Worm (Caenorhabditis elegans) whole organism, L4 larva: ENCODE measurements around the gene Y49E10.29.
A peak's percentile ranks its signal among the peaks of the same experiment; 100 is the strongest.

Experiments
- F10B5.3 ChIP-seq: sonication (generic microtip); optimal IDR thresholded peaks from 2 replicates; lab custom pipeline; 2016; ENCODE audit warnings: mild to moderate bottlenecking, missing genetic modification characterization, missing compliant biosample characterization
- F44E2.7 ChIP-seq: fragments of 200-800 bp; sonication (Bioruptor generic); IDR thresholded peaks from 2 replicates; pipeline ENCODE4 v2.1.2; 2022; ENCODE audit warnings: missing genetic modification characterization, missing compliant biosample characterization
- T20F7.1 ChIP-seq: fragments of 200-800 bp; sonication (Bioruptor generic); optimal IDR thresholded peaks from 2 replicates; lab custom pipeline; 2018; ENCODE audit warnings: mild to moderate bottlenecking, missing genetic modification characterization, missing compliant biosample characterization
- Y105C5A.15 ChIP-seq: fragments of 200-800 bp; sonication (Bioruptor generic); IDR thresholded peaks from 2 replicates; pipeline ENCODE4 v1.3.6; 2022; ENCODE audit warnings: missing genetic modification characterization, missing compliant biosample characterization
- Y48G9A.11 ChIP-seq: fragments of 200-800 bp; sonication (Bioruptor generic); IDR thresholded peaks from 2 replicates; pipeline ENCODE4 v1.3.6; 2022; ENCODE audit warnings: missing genetic modification reagents, missing genetic modification characterization, missing compliant biosample characterization
- aha-1 ChIP-seq: fragments of 150-350 bp; peaks from one replicate; lab custom pipeline; 2014; ENCODE audit warnings: missing biosample characterization, missing genetic modification characterization
- ceh-20 ChIP-seq: fragments of 200-800 bp; sonication (Bioruptor generic); IDR thresholded peaks from 2 replicates; pipeline ENCODE4 v1.3.6; 2022; ENCODE audit warnings: missing genetic modification reagents, missing genetic modification characterization, missing compliant biosample characterization
- ceh-82 ChIP-seq: sonication (generic microtip); optimal IDR thresholded peaks from 2 replicates; lab custom pipeline; 2017; ENCODE audit warnings: missing biosample characterization, missing genetic modification characterization
- cey-2 ChIP-seq: sonication (generic microtip); optimal IDR thresholded peaks from 3 replicates; lab custom pipeline; 2017; ENCODE audit warnings: missing genetic modification characterization, mild to moderate bottlenecking, missing compliant biosample characterization, antibody characterized with exemption, borderline replicate concordance; ENCODE audit not compliant: insufficient read depth
- daf-16 ChIP-seq, 3 experiments: sonication (generic microtip); optimal IDR thresholded peaks; 2 replicates each; lab custom pipeline; 2016 to 2017; ENCODE audit warnings: missing genetic modification characterization in 3 of 3, missing genetic modification reagents in 3 of 3, mild to moderate bottlenecking in 2 of 3, missing compliant biosample characterization in 2 of 3, missing biosample characterization in 1 of 3, moderate library complexity in 1 of 3
- daf-19 ChIP-seq: fragments of 200-800 bp; sonication (Bioruptor generic); conservative IDR thresholded peaks from 2 replicates; pipeline ENCODE4 v1.3.6; 2022; ENCODE audit warnings: missing genetic modification characterization, missing compliant biosample characterization
- dmd-9 ChIP-seq: fragments of 200-800 bp; sonication (Bioruptor generic); IDR thresholded peaks from 2 replicates; pipeline ENCODE4 v1.3.6; 2022; ENCODE audit warnings: missing genetic modification reagents, missing genetic modification characterization, missing compliant biosample characterization
- dve-1 ChIP-seq: sonication (generic microtip); optimal IDR thresholded peaks from 2 replicates; lab custom pipeline; 2017; ENCODE audit warnings: antibody characterized with exemption, mild to moderate bottlenecking, missing genetic modification characterization, missing compliant biosample characterization; ENCODE audit not compliant: insufficient read depth
- egl-27 ChIP-seq: sonication (generic microtip); optimal IDR thresholded peaks from 3 replicates; lab custom pipeline; 2017; ENCODE audit warnings: missing biosample characterization, missing genetic modification reagents, missing genetic modification characterization
- fos-1 ChIP-seq: fragments of 150-350 bp; optimal IDR thresholded peaks from 2 replicates; lab custom pipeline; 2014; ENCODE audit warnings: missing biosample characterization, missing genetic modification characterization
- gei-8 ChIP-seq: fragments of 200-800 bp; sonication (Bioruptor generic); optimal IDR thresholded peaks from 2 replicates; lab custom pipeline; 2018; ENCODE audit warnings: mild to moderate bottlenecking, missing genetic modification characterization, missing compliant biosample characterization
- hif-1 ChIP-seq, 2 experiments: sonication (generic microtip); optimal IDR thresholded peaks; 2 replicates each; lab custom pipeline; 2016 to 2017; ENCODE audit warnings: missing compliant biosample characterization in 2 of 2, missing genetic modification characterization in 2 of 2, missing genetic modification reagents in 2 of 2, missing genotype in 2 of 2, mild to moderate bottlenecking in 1 of 2
- hlh-11 ChIP-seq: fragments of 200-800 bp; sonication (Bioruptor generic); optimal IDR thresholded peaks from 2 replicates; lab custom pipeline; 2018; ENCODE audit warnings: mild to moderate bottlenecking, missing genetic modification characterization, missing compliant biosample characterization
- hlh-30 ChIP-seq: sonication (generic microtip); optimal IDR thresholded peaks from 2 replicates; lab custom pipeline; 2017; ENCODE audit warnings: antibody characterized with exemption, mild to moderate bottlenecking, missing genetic modification characterization, missing compliant biosample characterization; ENCODE audit not compliant: insufficient read depth
- jun-1 ChIP-seq: fragments of 150-350 bp; optimal IDR thresholded peaks from 2 replicates; lab custom pipeline; 2014; ENCODE audit warnings: missing biosample characterization, missing genetic modification reagents, missing genetic modification characterization
- lin-1 ChIP-seq: fragments of 200-800 bp; sonication (Bioruptor generic); IDR thresholded peaks from 2 replicates; pipeline ENCODE4 v1.3.6; 2022; ENCODE audit warnings: missing genetic modification reagents, missing genetic modification characterization, missing compliant biosample characterization
- lin-13 ChIP-seq: fragments of 150-350 bp; optimal IDR thresholded peaks from 2 replicates; lab custom pipeline; 2014; ENCODE audit warnings: missing biosample characterization, missing genetic modification reagents, missing genetic modification characterization
- lin-29 ChIP-seq: fragments of 200-800 bp; sonication (Bioruptor generic); IDR thresholded peaks from 2 replicates; pipeline ENCODE4 v1.3.6; 2022; ENCODE audit warnings: missing genetic modification reagents, missing genetic modification characterization, missing compliant biosample characterization
- lin-38 ChIP-seq: fragments of 200-800 bp; sonication (Bioruptor generic); IDR thresholded peaks from 2 replicates; pipeline ENCODE4 v1.3.6; 2022; ENCODE audit warnings: missing genetic modification reagents, missing genetic modification characterization, missing compliant biosample characterization
- lsy-2 ChIP-seq, 2 experiments: fragments of 150-350 bp in 1 of 2; sonication (generic microtip) in 1 of 2; optimal IDR thresholded peaks; 2 replicates each; lab custom pipeline; 2014 to 2017; ENCODE audit warnings: missing biosample characterization in 2 of 2, missing genetic modification characterization in 2 of 2
- madf-9 ChIP-seq: fragments of 200-800 bp; sonication (Bioruptor generic); conservative IDR thresholded peaks from 2 replicates; pipeline ENCODE4 v1.3.6; 2022; ENCODE audit warnings: missing genetic modification reagents, missing genetic modification characterization, missing compliant biosample characterization
- mep-1 ChIP-seq: fragments of 150-350 bp; sonication (generic microtip); optimal IDR thresholded peaks from 3 replicates; lab custom pipeline; 2014; ENCODE audit warnings: missing biosample characterization, missing genetic modification characterization
- mes-2 ChIP-seq: sonication (generic microtip); optimal IDR thresholded peaks from 2 replicates; lab custom pipeline; 2016; ENCODE audit warnings: missing genotype, mild to moderate bottlenecking, missing genetic modification characterization, missing compliant biosample characterization; ENCODE audit not compliant: poor library complexity, severe bottlenecking
- nhr-102 ChIP-seq: sonication (generic microtip); optimal IDR thresholded peaks from 2 replicates; lab custom pipeline; 2016; ENCODE audit warnings: mild to moderate bottlenecking, missing genetic modification characterization, moderate library complexity, missing compliant biosample characterization
- nhr-11 ChIP-seq: fragments of 150-350 bp; optimal IDR thresholded peaks from 2 replicates; lab custom pipeline; 2014; ENCODE audit warnings: missing biosample characterization, missing genetic modification characterization
- nhr-237 ChIP-seq: sonication (generic microtip); optimal IDR thresholded peaks from 2 replicates; lab custom pipeline; 2017; ENCODE audit warnings: missing biosample characterization, missing genetic modification characterization
- nhr-42 ChIP-seq: fragments of 200-800 bp; sonication (Bioruptor generic); IDR thresholded peaks from 2 replicates; pipeline ENCODE4 v1.3.6; 2022; ENCODE audit warnings: missing genetic modification characterization, missing compliant biosample characterization
- nhr-48 ChIP-seq: sonication (generic microtip); optimal IDR thresholded peaks from 2 replicates; lab custom pipeline; 2016; ENCODE audit warnings: mild to moderate bottlenecking, missing genetic modification characterization, missing compliant biosample characterization
- nhr-76 ChIP-seq: fragments of 150-350 bp; optimal IDR thresholded peaks from 2 replicates; lab custom pipeline; 2014; ENCODE audit warnings: missing biosample characterization, missing genetic modification characterization
- php-3 ChIP-seq: fragments of 200-800 bp; sonication (Bioruptor generic); IDR thresholded peaks from 2 replicates; pipeline ENCODE4 v1.3.6; 2022; ENCODE audit warnings: missing genetic modification reagents, missing genetic modification characterization, missing compliant biosample characterization
- pqm-1 ChIP-seq: sonication (generic microtip); optimal IDR thresholded peaks from 2 replicates; lab custom pipeline; 2017; ENCODE audit warnings: missing biosample characterization, missing genetic modification characterization
- saeg-2 ChIP-seq: fragments of 200-800 bp; sonication (Bioruptor generic); IDR thresholded peaks from 2 replicates; pipeline ENCODE4 v1.3.6; 2022; ENCODE audit warnings: missing genetic modification reagents, missing genetic modification characterization, missing compliant biosample characterization
- sdz-12 ChIP-seq: fragments of 200-800 bp; sonication (Bioruptor generic); optimal IDR thresholded peaks from 2 replicates; lab custom pipeline; 2018; ENCODE audit warnings: mild to moderate bottlenecking, missing genetic modification characterization, missing compliant biosample characterization
- set-16 ChIP-seq: fragments of 200-800 bp; sonication (Bioruptor generic); IDR thresholded peaks from 2 replicates; pipeline ENCODE4 v1.3.6; 2022; ENCODE audit warnings: missing genetic modification reagents, missing genetic modification characterization, missing compliant biosample characterization
- skn-1 ChIP-seq: fragments of 150-350 bp; optimal IDR thresholded peaks from 2 replicates; lab custom pipeline; 2014; ENCODE audit warnings: missing biosample characterization, missing genetic modification characterization
- spr-1 ChIP-seq: sonication (generic microtip); optimal IDR thresholded peaks from 2 replicates; lab custom pipeline; 2016; ENCODE audit warnings: mild to moderate bottlenecking, missing genetic modification characterization, missing compliant biosample characterization
- zfp-3 ChIP-seq: fragments of 200-800 bp; sonication (Bioruptor generic); conservative IDR thresholded peaks from 2 replicates; pipeline ENCODE4 v1.3.6; 2022; ENCODE audit warnings: missing genetic modification reagents, missing genetic modification characterization, missing compliant biosample characterization
- ztf-11 ChIP-seq: fragments of 150-350 bp; optimal IDR thresholded peaks from 2 replicates; lab custom pipeline; 2014; ENCODE audit warnings: missing biosample characterization, missing genetic modification characterization

The Y49E10.29 gene

DNA sequence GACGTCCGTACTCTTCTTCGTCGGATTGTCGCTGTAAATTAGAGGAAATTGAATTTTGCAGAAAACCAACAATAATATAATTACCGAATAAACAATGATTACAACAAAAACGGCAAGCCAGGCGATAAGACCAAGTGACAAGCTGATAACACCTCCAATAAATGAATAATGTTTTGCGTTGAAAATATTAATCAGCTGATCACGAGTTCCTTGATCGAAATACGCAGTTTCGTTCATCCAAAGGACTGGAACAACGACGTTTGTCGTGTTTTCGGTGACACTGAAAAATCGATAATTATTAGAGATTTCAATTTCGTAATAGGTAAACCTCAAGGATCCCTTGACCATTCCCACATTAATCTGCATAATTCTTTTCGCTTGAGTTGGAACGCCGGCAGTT lies 15.2 kb upstream of the Y49E10.29 start (continued):
- TF ChIP-seq F44E2.7 (no peak), cey-2 (tag; lab: Kevin White, UChicago) (no peak), ceh-20 (GFP tag; lab: Robert Waterston, UW) (no peak), zfp-3 (GFP tag; lab: Robert Waterston, UW) (no peak), nhr-11 (tag; lab: Kevin White, UChicago) (no peak), nhr-48 (tag; lab: Kevin White, UChicago) (no peak), pqm-1 (tag; lab: Kevin White, UChicago) (peak; percentile 75), lin-29 (GFP tag; lab: Robert Waterston, UW) (no peak), daf-19 (GFP tag; lab: Robert Waterston, UW) (no peak), hlh-11 (tag; lab: Kevin White, UChicago) (no peak), lin-13 (GFP tag; lab: Kevin White, UChicago) (no peak), ceh-82 (tag; lab: Kevin White, UChicago) (no peak), daf-16 (GFP tag; optimal IDR thresholded peaks at IDR 0.05; lab: Kevin White, UChicago) (no peak), daf-16 (tag; optimal IDR thresholded peaks at IDR 0.05; lab: Kevin White, UChicago) (peak; percentile 75), F10B5.3 (tag; lab: Kevin White, UChicago) (no peak), hif-1 (tag; optimal IDR thresholded peaks at IDR 0.05; lab: Kevin White, UChicago) (no peak), nhr-237 (tag; lab: Kevin White, UChicago) (no peak), spr-1 (no peak), jun-1 (no peak), nhr-76 (tag; lab: Kevin White, UChicago) (no peak), dve-1 (tag; lab: Kevin White, UChicago) (peak; percentile 29)

DNA sequence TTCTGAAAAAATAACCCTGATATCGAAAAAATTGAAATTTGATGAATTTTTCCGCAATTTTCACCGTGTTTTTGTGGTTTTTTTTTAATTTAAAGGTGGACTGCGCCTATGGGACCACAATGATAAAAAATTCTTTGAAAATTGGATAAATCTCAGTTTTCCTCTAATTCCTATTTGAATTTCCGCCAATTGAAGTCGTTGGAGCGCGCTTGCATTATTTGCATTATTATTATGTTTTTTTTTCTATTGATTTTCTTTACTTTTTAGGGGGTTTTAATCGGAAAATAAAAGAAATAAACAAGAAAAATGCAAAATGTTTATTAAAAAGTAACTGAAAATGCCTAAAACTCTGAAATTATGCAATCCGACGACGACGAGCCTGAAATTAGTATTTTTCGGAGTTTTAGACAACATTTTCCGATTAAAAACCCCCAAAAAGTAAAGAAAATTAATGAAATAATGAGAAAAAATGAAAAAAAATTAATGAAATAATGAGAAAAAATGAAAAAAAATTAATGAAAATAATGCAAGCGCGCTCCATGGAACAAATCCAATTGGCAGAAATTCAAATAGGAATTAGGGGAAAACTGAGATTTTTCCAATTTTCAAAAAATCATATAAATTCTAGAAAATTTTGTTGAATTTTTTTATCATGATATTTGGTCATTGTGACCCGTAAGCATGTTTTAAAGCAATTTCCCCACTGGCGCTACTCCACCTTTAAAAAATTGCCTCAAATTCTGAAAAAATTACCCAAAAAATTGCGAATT lies 13.1 kb upstream of the Y49E10.29 start:
- TF ChIP-seq lsy-2 (tag; optimal IDR thresholded peaks at IDR 0.05; lab: Kevin White, UChicago): peak in 1 of 2 experiments; percentile 33
- peak; percentile 67 for TF ChIP-seq lin-38 (GFP tag; lab: Robert Waterston, UW)
- peak; percentile 47 for TF ChIP-seq mes-2 (tag; lab: Kevin White, UChicago)
- TF ChIP-seq Y105C5A.15 (GFP tag; lab: Robert Waterston, UW): no peak
- TF ChIP-seq ztf-11 (tag; lab: Kevin White, UChicago): no peak
- TF ChIP-seq aha-1: peak; percentile 49

DNA sequence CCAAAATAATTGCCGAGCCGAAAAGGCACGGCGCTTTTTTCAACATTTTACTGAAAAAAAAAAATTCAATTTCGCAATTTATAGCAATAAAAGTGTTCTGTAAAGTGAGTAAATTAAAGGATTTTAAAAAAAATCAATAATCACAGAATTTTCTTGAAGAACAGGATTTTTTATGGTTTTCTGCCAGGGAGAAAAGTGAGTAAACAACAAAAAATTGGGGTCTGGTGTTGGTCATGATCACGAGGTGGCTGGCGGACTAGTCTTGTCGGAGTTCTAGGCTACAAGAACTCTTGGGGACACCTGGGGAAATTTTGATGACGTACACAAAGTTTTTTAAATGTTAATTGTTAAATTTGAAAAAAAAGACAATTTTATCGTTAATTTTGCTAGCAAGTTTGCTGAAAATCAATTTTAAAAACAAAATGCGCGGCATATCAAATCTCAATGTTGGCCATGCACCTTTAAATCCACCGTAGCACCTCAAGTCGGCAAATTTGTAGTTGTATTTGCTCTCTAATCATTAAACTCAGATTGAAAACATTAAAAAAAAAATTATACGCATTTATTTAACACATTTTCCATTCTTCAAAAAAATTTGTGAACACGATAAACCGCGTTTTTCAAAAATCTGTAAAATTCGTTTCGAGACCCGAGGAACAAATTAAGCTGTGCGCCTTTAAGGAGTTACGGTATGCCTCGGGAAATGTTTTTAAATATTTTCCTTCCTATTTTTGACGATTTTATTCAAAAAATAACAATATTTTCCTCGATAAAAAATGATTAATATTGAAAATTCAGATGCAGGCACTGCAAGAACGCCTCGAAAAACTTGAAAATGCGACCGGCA lies 11.9 kb upstream of the Y49E10.29 start, which contains the start of the genes scav-3 and Y49E10.21:
Gene scav-3, minus strand, starts transcription at position 50 of the 847 bp plus-strand sequence.
Gene Y49E10.21, plus strand, starts transcription at position 797 of the 847 bp plus-strand sequence.
- TF ChIP-seq T20F7.1 (GFP tag; lab: Kevin White, UChicago): no peak
- no peak for TF ChIP-seq cey-2 (tag; lab: Kevin White, UChicago)
- TF ChIP-seq php-3 (GFP tag; lab: Robert Waterston, UW): no peak
- no peak for TF ChIP-seq nhr-237 (tag; lab: Kevin White, UChicago)
- TF ChIP-seq sdz-12 (GFP tag; lab: Kevin White, UChicago): no peak
- no peak for TF ChIP-seq ztf-11 (tag; lab: Kevin White, UChicago)
- TF ChIP-seq dmd-9 (GFP tag; lab: Robert Waterston, UW): no peak
- TF ChIP-seq nhr-102 (tag; lab: Kevin White, UChicago): no peak
- TF ChIP-seq dve-1 (tag; lab: Kevin White, UChicago): peak; percentile 81
- peak; percentile 93 for TF ChIP-seq hlh-30 (tag; lab: Kevin White, UChicago)
- TF ChIP-seq saeg-2 (GFP tag; lab: Robert Waterston, UW): no peak
- no peak for TF ChIP-seq spr-1
- TF ChIP-seq nhr-42 (GFP tag; lab: Robert Waterston, UW): no peak
- no peak for TF ChIP-seq Y48G9A.11 (GFP tag; lab: Robert Waterston, UW)
- TF ChIP-seq lin-1 (GFP tag; lab: Robert Waterston, UW): no peak
- TF ChIP-seq aha-1: peak; percentile 24
- TF ChIP-seq fos-1: no peak
- no peak for TF ChIP-seq madf-9 (GFP tag; lab: Robert Waterston, UW)
- TF ChIP-seq mep-1 (tag; lab: Kevin White, UChicago): peak; percentile 57
- no peak for TF ChIP-seq gei-8 (GFP tag; lab: Kevin White, UChicago)
- no peak for TF ChIP-seq egl-27 (tag; lab: Kevin White, UChicago)
- no peak for TF ChIP-seq skn-1 (tag; lab: Kevin White, UChicago)
- TF ChIP-seq set-16 (GFP tag; lab: Robert Waterston, UW): no peak
